Fruit fly (Drosophila melanogaster) whole organism, wandering third instar larva: ENCODE measurements around the gene RpL10Ab.

Experiments
- Dif ChIP-seq: fragments of 200-275, 200-300 bp; sonication (Bioruptor generic); optimal IDR thresholded peaks from 2 replicates; lab custom pipeline; 2018; ENCODE audit warnings: missing biosample characterization, missing genetic modification characterization; ENCODE audit not compliant: partially characterized antibody
- Mio ChIP-seq: sonication (Bioruptor generic); optimal IDR thresholded peaks from 2 replicates; lab custom pipeline; 2016; ENCODE audit warnings: missing biosample characterization, missing genetic modification characterization
- N ChIP-seq: fragments of >200 bp; optimal IDR thresholded peaks from 2 replicates; lab custom pipeline; 2018; ENCODE audit warnings: missing biosample characterization, missing external identifiers, missing genetic modification characterization
- br ChIP-seq: fragments of 200-800 bp; sonication (Bioruptor generic); optimal IDR thresholded peaks from 2 replicates; lab custom pipeline; 2016; ENCODE audit warnings: missing biosample characterization, missing genetic modification characterization
- dl ChIP-seq, 2 experiments: fragments of 175-275, 200-275 bp in 1 of 2; fragments of 200-275 bp in 1 of 2; sonication (Bioruptor generic); optimal IDR thresholded peaks; lab custom pipeline; 2018; ENCODE audit warnings: mild to moderate bottlenecking in 2 of 2, missing biosample characterization in 2 of 2, missing genetic modification characterization in 2 of 2, moderate library complexity in 2 of 2; ENCODE audit not compliant: partially characterized antibody in 2 of 2, insufficient read depth in 1 of 2
- fru ChIP-seq: fragments of 200-800 bp; sonication (Bioruptor generic); optimal IDR thresholded peaks from 3 replicates; lab custom pipeline; 2016; ENCODE audit warnings: missing biosample characterization, mild to moderate bottlenecking, missing genetic modification characterization

DNA sequence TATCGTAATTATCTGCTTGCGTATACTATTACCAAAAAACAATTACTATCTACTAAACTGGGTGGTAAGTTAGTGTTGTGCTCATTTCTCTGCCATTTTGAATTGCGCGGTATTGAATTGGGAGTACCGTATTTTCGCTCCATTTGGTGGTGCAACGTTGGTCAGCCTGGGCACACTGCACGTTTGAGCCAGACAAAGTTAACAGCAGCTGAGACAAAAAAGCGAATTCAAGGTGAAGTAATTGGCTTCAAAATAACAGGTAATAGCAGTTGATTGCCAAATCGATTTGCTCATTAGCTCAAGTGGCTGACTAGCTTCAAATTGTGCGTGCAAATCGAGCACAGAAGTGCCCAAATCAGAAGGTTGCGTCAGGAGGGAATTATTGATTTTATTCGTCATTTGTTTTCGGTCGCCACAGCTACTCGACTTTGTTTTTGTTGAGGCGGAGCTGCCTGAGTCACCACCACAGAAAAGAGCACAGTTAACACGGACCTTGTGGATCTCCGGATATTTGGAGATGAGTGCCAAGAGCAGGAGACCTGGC lies 27.1 kb upstream of the RpL10Ab start, which contains the start of gene Klp68D:
- no peak for TF ChIP-seq fru (GFP tag; lab: Kevin White, UChicago)
- no peak for TF ChIP-seq N
- no peak for TF ChIP-seq dl (GFP tag; optimal IDR thresholded peaks at IDR 0.05; lab: Kevin White, UChicago; ENCODE audit: insufficient read depth in 1 of 2, partially characterized antibody in 2 of 2)
- TF ChIP-seq br, result no peak
- TF ChIP-seq Mio (GFP tag; lab: Kevin White, UChicago), result no peak
- TF ChIP-seq Dif, result no peak
